Fruit fly (Drosophila melanogaster) whole organism, adult: Measurements from ENCODE around the gene djl.

Source experiments
- CG11617 ChIP-seq: fragments of 200-800 bp; sonication (Bioruptor generic); optimal IDR thresholded peaks from 2 replicates; lab custom pipeline; 2017; ENCODE audit warnings: mild to moderate bottlenecking, missing biosample characterization, missing genetic modification reagents, missing genetic modification characterization
- CG12768 ChIP-seq: fragments of 200-800 bp; sonication (Bioruptor generic); optimal IDR thresholded peaks from 2 replicates; lab custom pipeline; 2017; ENCODE audit warnings: missing biosample characterization, missing genetic modification characterization, mild to moderate bottlenecking, moderate library complexity, missing genetic modification reagents
- CG14711 ChIP-seq: fragments of 200-800 bp; sonication (Bioruptor generic); optimal IDR thresholded peaks from 2 replicates; lab custom pipeline; 2018; ENCODE audit warnings: missing biosample characterization, mild to moderate bottlenecking, missing genetic modification characterization, moderate library complexity
- CG1620 ChIP-seq: fragments of 200-800 bp; sonication (Bioruptor generic); optimal IDR thresholded peaks from 2 replicates; lab custom pipeline; 2016; ENCODE audit warnings: missing biosample characterization, missing genetic modification characterization
- CG33017 ChIP-seq: fragments of 200-800 bp; sonication (Bioruptor generic); optimal IDR thresholded peaks from 2 replicates; lab custom pipeline; 2018; ENCODE audit warnings: missing biosample characterization, mild to moderate bottlenecking, missing genetic modification characterization, moderate library complexity
- CG5204 ChIP-seq: fragments of 200-800 bp; sonication (Bioruptor generic); optimal IDR thresholded peaks from 2 replicates; lab custom pipeline; 2016; ENCODE audit warnings: missing biosample characterization, missing genetic modification characterization
- CG7045 ChIP-seq: fragments of 200-800 bp; sonication (Bioruptor generic); optimal IDR thresholded peaks from 2 replicates; lab custom pipeline; 2017; ENCODE audit warnings: missing biosample characterization, mild to moderate bottlenecking, missing genetic modification characterization
- CG7101 ChIP-seq: fragments of 200-800 bp; sonication (Bioruptor generic); optimal IDR thresholded peaks from 2 replicates; lab custom pipeline; 2018; ENCODE audit warnings: missing biosample characterization, mild to moderate bottlenecking, missing genetic modification characterization, moderate library complexity
- Clk ChIP-seq: fragments of 200-800 bp; sonication (Bioruptor generic); optimal IDR thresholded peaks from 2 replicates; lab custom pipeline; 2017; ENCODE audit warnings: missing biosample characterization, missing genetic modification characterization
- Crg-1 ChIP-seq: fragments of 200-800 bp; sonication (Bioruptor generic); optimal IDR thresholded peaks from 2 replicates; lab custom pipeline; 2016; ENCODE audit warnings: missing biosample characterization, missing genetic modification characterization
- Hr96 ChIP-seq: fragments of 200-800 bp; sonication (Bioruptor generic); optimal IDR thresholded peaks from 2 replicates; lab custom pipeline; 2016; ENCODE audit warnings: missing biosample characterization, missing genetic modification characterization
- Mnt ChIP-seq: fragments of 200-800 bp; sonication (Bioruptor generic); optimal IDR thresholded peaks from 2 replicates; lab custom pipeline; 2016; ENCODE audit warnings: missing biosample characterization, mild to moderate bottlenecking, missing genetic modification characterization
- bab1 ChIP-seq: fragments of 200-800 bp; sonication (Bioruptor generic); optimal IDR thresholded peaks from 3 replicates; lab custom pipeline; 2019; ENCODE audit warnings: missing biosample characterization, mild to moderate bottlenecking, missing genetic modification characterization, moderate library complexity
- cic ChIP-seq: fragments of 200-800 bp; sonication (Bioruptor generic); optimal IDR thresholded peaks from 2 replicates; lab custom pipeline; 2017; ENCODE audit warnings: missing biosample characterization, mild to moderate bottlenecking, missing genetic modification characterization, moderate library complexity
- cnc ChIP-seq, 2 experiments: fragments of >200 bp; optimal IDR thresholded peaks; 2 replicates each; lab custom pipeline; 2017
- kay ChIP-seq: fragments of 200-800 bp; sonication (Bioruptor generic); peaks from one replicate; lab custom pipeline; 2016; ENCODE audit warnings: missing biosample characterization, missing genetic modification characterization, borderline replicate concordance
- ovo ChIP-seq: fragments of 200-800 bp; sonication (Bioruptor generic); optimal IDR thresholded peaks from 2 replicates; lab custom pipeline; 2016; ENCODE audit warnings: missing biosample characterization, missing genetic modification characterization
- pad ChIP-seq: fragments of 200-800 bp; sonication (Bioruptor generic); optimal IDR thresholded peaks from 3 replicates; lab custom pipeline; 2017; ENCODE audit warnings: missing biosample characterization, missing genetic modification characterization, mild to moderate bottlenecking, moderate library complexity, missing genetic modification reagents
- tj ChIP-seq: fragments of 200-800 bp; sonication (Bioruptor generic); optimal IDR thresholded peaks from 3 replicates; lab custom pipeline; 2017; ENCODE audit warnings: missing biosample characterization, mild to moderate bottlenecking, missing genetic modification characterization, moderate library complexity
- toe ChIP-seq: fragments of 200-800 bp; sonication (Bioruptor generic); optimal IDR thresholded peaks from 2 replicates; lab custom pipeline; 2016; ENCODE audit warnings: missing biosample characterization, missing genetic modification characterization

Gene djl

DNA sequence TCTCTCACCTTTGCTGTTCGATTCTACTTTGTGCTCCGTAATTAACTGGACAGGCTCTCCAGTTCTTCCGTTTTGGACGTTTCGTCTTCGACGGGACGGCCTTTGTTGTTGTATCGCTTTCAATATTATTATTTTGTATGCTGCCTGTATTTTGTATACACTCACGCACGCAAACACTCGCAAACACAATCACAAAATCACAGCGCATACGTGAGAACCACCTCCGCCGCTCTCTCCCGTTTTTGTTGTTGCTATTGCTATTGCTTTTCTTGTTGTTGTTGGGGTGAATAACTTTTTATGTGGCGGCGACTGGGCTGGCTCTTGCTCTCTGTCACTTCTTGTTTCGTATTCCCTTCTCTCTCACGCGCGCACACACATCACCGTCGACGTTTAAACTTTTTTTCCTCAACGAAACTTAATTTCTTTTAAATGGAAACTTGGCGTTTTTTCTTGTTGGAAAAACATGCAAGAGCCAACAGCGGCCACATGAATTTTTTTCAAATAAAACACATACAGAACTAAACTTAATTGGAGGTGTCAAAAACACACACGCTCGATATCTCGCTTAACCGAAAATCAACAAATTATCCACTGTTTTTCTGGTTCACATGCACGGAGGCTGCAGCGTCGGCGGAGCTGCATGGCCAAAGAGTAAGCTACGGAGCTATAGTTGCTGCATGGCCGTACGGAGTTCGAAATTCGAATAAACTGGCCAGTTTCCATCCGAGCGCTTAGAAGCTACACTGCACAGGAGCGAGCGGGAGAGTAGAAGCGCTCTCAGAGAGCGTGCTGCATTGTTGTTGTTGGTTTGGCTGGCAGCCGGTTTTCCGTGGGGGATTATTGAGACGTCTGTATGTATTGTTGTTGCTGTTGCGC lies 47.4 kb downstream of the djl start:
- TF ChIP-seq CG11617 (GFP tag; lab: Kevin White, UChicago) (no peak), Hr96 (GFP tag; lab: Kevin White, UChicago) (no peak), kay (GFP tag; lab: Kevin White, UChicago) (peak; percentile 38), Clk (no peak), ovo (GFP tag; lab: Kevin White, UChicago) (no peak), Mnt (no peak), pad (GFP tag; lab: Kevin White, UChicago) (peak; percentile 3), CG7101 (tag; lab: Kevin White, UChicago) (no peak), cnc (optimal IDR thresholded peaks at IDR 0.05; lab: Kevin White, UChicago) (no peak)

DNA sequence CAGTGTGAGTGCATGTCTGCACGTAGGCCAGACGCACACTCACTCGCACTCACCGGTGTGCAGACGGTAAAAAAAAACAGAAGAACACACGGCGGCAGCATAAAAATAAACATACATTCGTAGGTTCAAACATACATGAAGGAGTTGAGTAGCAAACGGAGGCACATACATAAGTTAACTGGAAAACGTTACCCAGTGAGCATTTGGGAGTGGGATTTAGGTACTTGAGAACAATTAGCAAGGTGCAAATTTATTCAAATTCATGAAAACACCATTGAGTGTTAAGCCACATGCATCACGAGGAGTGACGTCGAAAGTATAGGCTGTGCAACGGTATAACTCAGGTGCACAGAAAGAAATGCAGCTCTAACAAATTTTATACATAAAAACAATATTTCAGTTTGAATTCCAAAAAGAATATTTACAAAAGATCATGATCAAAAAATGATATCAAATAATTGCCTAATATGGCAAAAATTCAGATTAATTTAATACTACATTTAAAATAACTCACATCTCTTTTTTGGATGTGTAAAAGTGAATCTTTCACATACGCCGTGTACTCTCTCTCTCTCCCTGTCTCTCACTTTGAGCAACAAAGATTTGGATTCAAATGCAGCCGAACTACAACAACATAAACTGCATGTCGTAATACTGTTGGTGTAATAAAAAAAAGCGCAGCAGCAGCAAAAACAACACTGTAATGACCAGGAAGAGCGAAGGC lies 48.2 kb downstream of the djl start:
- TF ChIP-seq Crg-1 (peak; percentile 44), CG11617 (GFP tag; lab: Kevin White, UChicago) (peak; percentile 74), tj (GFP tag; lab: Kevin White, UChicago) (peak; percentile 84), Mnt (peak; percentile 2), cic (GFP tag; lab: Kevin White, UChicago) (no peak), Clk (peak; percentile 57), Hr96 (GFP tag; lab: Kevin White, UChicago) (peak; percentile 73), CG33017 (tag; lab: Kevin White, UChicago) (peak; percentile 88), kay (GFP tag; lab: Kevin White, UChicago) (no peak), CG7045 (GFP tag; lab: Kevin White, UChicago) (peak; percentile 84), CG5204 (GFP tag; lab: Kevin White, UChicago) (peak; percentile 73), cnc (optimal IDR thresholded peaks at IDR 0.05; lab: Kevin White, UChicago) (no peak), CG14711 (tag; lab: Kevin White, UChicago) (peak; percentile 91), ovo (GFP tag; lab: Kevin White, UChicago) (peak; percentile 70), bab1 (peak; percentile 91), toe (GFP tag; lab: Kevin White, UChicago) (peak; percentile 51), CG1620 (peak; percentile 63), CG7101 (tag; lab: Kevin White, UChicago) (peak; percentile 91), CG12768 (GFP tag; lab: Kevin White, UChicago) (peak; percentile 47), pad (GFP tag; lab: Kevin White, UChicago) (peak; percentile 77)

DNA sequence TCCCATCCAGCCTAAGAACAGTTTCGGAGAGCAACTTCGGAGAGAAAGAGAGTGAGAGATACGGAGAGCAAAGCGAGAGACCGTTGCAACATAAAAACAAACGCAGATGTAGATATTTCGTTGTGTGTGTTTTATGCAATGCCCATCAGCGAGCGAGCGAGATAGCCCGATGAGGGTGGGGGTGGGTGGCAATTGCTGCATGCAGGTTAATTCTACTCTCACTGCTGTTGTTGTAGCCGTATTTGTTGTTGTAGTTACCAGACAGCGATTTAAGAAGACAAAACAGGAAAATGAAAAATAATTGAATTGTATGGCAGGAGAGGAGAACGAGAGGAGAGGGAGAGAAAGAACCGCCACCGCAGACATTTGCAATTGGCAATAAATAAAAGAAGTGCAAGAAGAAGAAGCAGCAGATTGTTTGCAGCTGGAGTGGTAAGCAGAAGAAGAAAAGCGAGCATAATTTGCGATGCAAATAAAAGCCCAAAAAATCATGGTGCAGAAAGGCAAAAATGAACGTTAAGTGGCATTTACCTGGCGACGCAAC lies 49.3 kb downstream of the djl start:
- TF ChIP-seq CG7101 (tag; lab: Kevin White, UChicago) (no peak), tj (GFP tag; lab: Kevin White, UChicago) (no peak), Crg-1 (no peak), cic (GFP tag; lab: Kevin White, UChicago) (no peak), toe (GFP tag; lab: Kevin White, UChicago) (no peak)

DNA sequence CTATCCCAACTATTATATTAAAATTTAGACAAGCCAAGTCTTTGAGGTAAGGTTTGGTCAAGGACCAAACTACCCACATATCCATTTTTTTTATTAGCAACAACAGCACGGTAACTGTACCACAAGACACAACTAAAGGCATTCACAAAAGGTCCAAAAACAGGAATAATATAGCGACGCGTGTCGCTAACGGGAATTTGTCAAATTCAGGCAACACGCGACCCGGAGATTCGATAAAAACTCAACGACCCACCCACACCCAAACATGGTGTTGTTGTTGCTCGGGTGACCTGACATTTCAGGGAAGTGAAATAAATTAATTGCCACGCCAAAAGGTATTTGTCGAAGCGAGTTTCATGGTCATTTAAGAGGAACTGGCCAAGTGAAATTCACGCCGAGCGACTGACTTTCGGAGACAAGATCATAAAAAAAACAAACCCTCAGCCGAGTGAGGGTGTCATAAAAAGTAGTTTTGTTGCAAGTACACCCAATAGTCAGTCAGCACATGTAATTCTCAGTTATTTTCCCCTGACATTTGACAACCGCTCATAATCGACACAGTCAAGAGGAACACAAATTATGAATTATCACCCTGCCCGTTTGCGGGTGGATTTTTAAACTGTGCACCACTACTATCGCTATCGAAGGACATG lies 50.8 kb downstream of the djl start:
- TF ChIP-seq kay (GFP tag; lab: Kevin White, UChicago): no peak
- TF ChIP-seq toe (GFP tag; lab: Kevin White, UChicago): no peak
- TF ChIP-seq CG1620: no peak
- TF ChIP-seq cic (GFP tag; lab: Kevin White, UChicago): no peak
- no peak for TF ChIP-seq Hr96 (GFP tag; lab: Kevin White, UChicago)
- no peak for TF ChIP-seq tj (GFP tag; lab: Kevin White, UChicago)
- no peak for TF ChIP-seq ovo (GFP tag; lab: Kevin White, UChicago)
- TF ChIP-seq cnc (optimal IDR thresholded peaks at IDR 0.05; lab: Kevin White, UChicago): no peak
